In genomic region chr3R:30872301-30873044, dm6 we compare ENCODE assay signal across 3 fruit fly cellular contexts.
TF ChIP-seq lines count a peak whose summit lies in the region.

CG15545 (minus strand) TSS chr3R:30872351.

- no peak for TF ChIP-seq CTCF in whole organism, embryonic (GFP tag; optimal IDR thresholded peaks at IDR 0.05; lab: Kevin White, UChicago)

TF ChIP-seq in whole organism, embryonic, 481 proteins besides CTCF, POLR2A, EP300 and RAD21:
- no peak for TF ChIP-seq wek (GFP tag; optimal IDR thresholded peaks at IDR 0.05; lab: Kevin White, UChicago)
- peak; percentile 60 for TF ChIP-seq sens (GFP tag; lab: Kevin White, UChicago)
- no peak for TF ChIP-seq ab (GFP tag; optimal IDR thresholded peaks at IDR 0.05; lab: Kevin White, UChicago)
- peak; percentile 21 for TF ChIP-seq Blimp-1 (GFP tag; optimal IDR thresholded peaks at IDR 0.05; lab: Kevin White, UChicago)
- TF ChIP-seq Mrtf (GFP tag; IDR thresholded peaks at IDR 0.05; lab: Robert Waterston, UW), result 0 out of 3 replicates have a peak, but pooled peaks have one; percentile 9

TF ChIP-seq in whole organism, prepupa, 60 proteins besides CTCF, POLR2A, EP300 and RAD21:
- TF ChIP-seq Sox14 (GFP tag; optimal IDR thresholded peaks at IDR 0.05; lab: Kevin White, UChicago) (peak; percentile 9), Hr4 (GFP tag; optimal IDR thresholded peaks at IDR 0.05; lab: Kevin White, UChicago) (peak; percentile 75), CG15336 (GFP tag; IDR thresholded peaks at IDR 0.05; lab: Robert Waterston, UW) (peak; percentile 34; the same call in 1 of the 2 replicates), CG4318 (GFP tag; optimal IDR thresholded peaks at IDR 0.05; lab: Kevin White, UChicago) (peak; percentile 48), CG6276 (GFP tag; optimal IDR thresholded peaks at IDR 0.05; lab: Kevin White, UChicago) (peak; percentile 59), Eip78C (GFP tag; lab: Kevin White, UChicago) (peak; percentile 68), CG8119 (GFP tag; IDR thresholded peaks at IDR 0.05; lab: Robert Waterston, UW) (peak; percentile 64; the same call in 2 of the 3 replicates), CG6808 (GFP tag; optimal IDR thresholded peaks at IDR 0.05; lab: Kevin White, UChicago) (no peak), CG6163 (GFP tag; IDR thresholded peaks at IDR 0.05; lab: Robert Waterston, UW) (peak; percentile 24; the same call in 1 of the 3 replicates), CG32006 (GFP tag; optimal IDR thresholded peaks at IDR 0.05; lab: Kevin White, UChicago) (peak; percentile 73), CG10631 (GFP tag; optimal IDR thresholded peaks at IDR 0.05; lab: Kevin White, UChicago) (no peak), Gug (GFP tag; IDR thresholded peaks at IDR 0.05; lab: Robert Waterston, UW) (no peak), Lpt (GFP tag; optimal IDR thresholded peaks at IDR 0.05; lab: Kevin White, UChicago) (peak; percentile 44), fd59A (GFP tag; optimal IDR thresholded peaks at IDR 0.05; lab: Kevin White, UChicago) (no peak), vri (GFP tag; optimal IDR thresholded peaks at IDR 0.05; lab: Kevin White, UChicago) (no peak), CG10669 (GFP tag; optimal IDR thresholded peaks at IDR 0.05; lab: Kevin White, UChicago) (no peak), Ets96B (tag; optimal IDR thresholded peaks at IDR 0.05; lab: Kevin White, UChicago) (no peak), svp (GFP tag; lab: Kevin White, UChicago) (peak; percentile 25)
TF ChIP-seq in whole organism, prepupa: peak in this region for 11.

TF ChIP-seq in whole organism, pupa, 21 proteins besides CTCF, POLR2A, EP300 and RAD21:
- peak; percentile 72 for TF ChIP-seq CG8301 (tag; optimal IDR thresholded peaks at IDR 0.05; lab: Kevin White, UChicago)
- TF ChIP-seq CG12605 (GFP tag; IDR thresholded peaks at IDR 0.05; lab: Robert Waterston, UW), result no peak
- TF ChIP-seq CG14655 (GFP tag; optimal IDR thresholded peaks at IDR 0.05; lab: Kevin White, UChicago), result peak; percentile 77
- TF ChIP-seq CG17806 (tag; optimal IDR thresholded peaks at IDR 0.05; lab: Kevin White, UChicago), result no peak
- no peak for TF ChIP-seq CG10348 (GFP tag; IDR thresholded peaks at IDR 0.05; lab: Robert Waterston, UW)
- no peak for TF ChIP-seq fd96Ca (GFP tag; IDR thresholded peaks at IDR 0.05; lab: Robert Waterston, UW)

Comparison
In these comparisons a context has a peak if more than half of its experiments do, and no peak if none do; other contexts are left out.
1. Of the 7 proteins assayed by ChIP-seq in both whole organism, embryonic and whole organism, prepupa: peak only in whole organism, embryonic: Blimp-1; only in whole organism, prepupa: Lpt; in both: none; in neither: 5.